Worm (Caenorhabditis elegans) whole organism, midembryonic: Measurements from ENCODE around the gene str-115.

Experiments used
- T22C8.4 ChIP-seq: fragments of 200-800 bp; sonication (Bioruptor generic); IDR thresholded peaks from 2 replicates; pipeline ENCODE4 v1.3.6; 2022; ENCODE audit warnings: missing genetic modification characterization, missing compliant biosample characterization
- flt-1 ChIP-seq: fragments of 200-800 bp; sonication (Bioruptor generic); IDR thresholded peaks from 2 replicates; pipeline ENCODE4 v1.3.6; 2022; ENCODE audit warnings: missing genetic modification characterization, missing compliant biosample characterization
- klf-2 ChIP-seq: fragments of 200-800 bp; sonication (Bioruptor generic); conservative IDR thresholded peaks from 2 replicates; pipeline ENCODE4 v1.3.6; 2022; ENCODE audit warnings: missing genetic modification reagents, missing genetic modification characterization, missing compliant biosample characterization
- tab-1 ChIP-seq: fragments of 200-800 bp; sonication (Bioruptor generic); IDR thresholded peaks from 2 replicates; pipeline ENCODE4 v1.3.6; 2022; ENCODE audit warnings: missing genetic modification characterization, missing compliant biosample characterization

DNA sequence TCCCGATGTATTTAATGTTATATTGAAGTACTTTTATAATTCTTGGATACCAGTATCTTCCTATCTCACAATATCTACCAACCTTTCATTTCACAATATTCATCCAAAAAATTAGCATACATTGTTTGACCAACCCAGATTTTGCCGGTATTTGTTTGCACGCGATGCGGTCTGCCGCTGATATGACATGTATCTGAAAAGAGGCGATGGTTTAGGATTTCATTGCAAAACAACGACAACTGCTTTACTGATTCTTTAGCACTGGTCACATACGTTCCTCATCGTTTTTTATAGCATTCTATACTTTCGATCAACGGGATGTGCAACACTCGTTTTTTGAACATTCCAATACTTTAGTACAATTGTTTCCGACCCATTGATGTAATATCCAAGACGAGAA is 21.0 kb upstream of the str-115 start, which contains the start of gene mam-4:
- TF ChIP-seq klf-2 (GFP tag; lab: Robert Waterston, UW) (no peak), T22C8.4 (no peak), tab-1 (GFP tag; lab: Robert Waterston, UW) (no peak), flt-1 (GFP tag; lab: Robert Waterston, UW) (no peak)
